Worm (Caenorhabditis elegans) whole organism, late embryonic: ENCODE results near the gene F49F1.10.
"Not testable (repeated sequence)": the region's sequence is repeated elsewhere in the genome, so short reads cannot be mapped to it uniquely, and the experiment has no call there.

ENCODE experiments used
- F13H6.1 ChIP-seq: sonication (generic microtip); optimal IDR thresholded peaks from 2 replicates; lab custom pipeline; 2016; ENCODE audit warnings: missing genetic modification characterization, missing compliant biosample characterization
- ceh-14 ChIP-seq: sonication (generic microtip); optimal IDR thresholded peaks from 2 replicates; lab custom pipeline; 2016; ENCODE audit warnings: missing genotype, missing genetic modification characterization, missing compliant biosample characterization
- ceh-18 ChIP-seq: sonication (generic microtip); optimal IDR thresholded peaks from 2 replicates; lab custom pipeline; 2016; ENCODE audit warnings: missing genetic modification characterization, missing compliant biosample characterization
- ceh-2 ChIP-seq: sonication (generic microtip); optimal IDR thresholded peaks from 2 replicates; lab custom pipeline; 2016; ENCODE audit warnings: missing genotype, missing genetic modification characterization, missing compliant biosample characterization
- ceh-22 ChIP-seq: sonication (generic microtip); optimal IDR thresholded peaks from 2 replicates; lab custom pipeline; 2017; ENCODE audit warnings: missing biosample characterization, missing genetic modification characterization
- ceh-31 ChIP-seq: sonication (generic microtip); optimal IDR thresholded peaks from 2 replicates; lab custom pipeline; 2016; ENCODE audit warnings: missing genetic modification characterization, missing compliant biosample characterization
- ceh-34 ChIP-seq: sonication (generic microtip); optimal IDR thresholded peaks from 2 replicates; lab custom pipeline; 2016; ENCODE audit warnings: mild to moderate bottlenecking, missing genetic modification characterization, missing compliant biosample characterization
- ceh-45 ChIP-seq: fragments of 200-800 bp; sonication (Bioruptor generic); IDR thresholded peaks from 2 replicates; pipeline ENCODE4 v1.3.6; 2022; ENCODE audit warnings: missing genetic modification reagents, missing genetic modification characterization, missing compliant biosample characterization
- dve-1 ChIP-seq: sonication (generic microtip); optimal IDR thresholded peaks from 2 replicates; lab custom pipeline; 2017; ENCODE audit warnings: antibody characterized with exemption, mild to moderate bottlenecking, missing genetic modification characterization, missing compliant biosample characterization
- ets-4 ChIP-seq: sonication (generic microtip); optimal IDR thresholded peaks from 2 replicates; lab custom pipeline; 2016; ENCODE audit warnings: missing genetic modification characterization, missing compliant biosample characterization
- fkh-10 ChIP-seq: fragments of 150-350 bp; optimal IDR thresholded peaks from 2 replicates; lab custom pipeline; 2014; ENCODE audit warnings: missing biosample characterization, missing genetic modification reagents, missing genetic modification characterization
- gmeb-2 ChIP-seq: sonication (generic microtip); optimal IDR thresholded peaks from 2 replicates; lab custom pipeline; 2016; ENCODE audit warnings: missing genetic modification characterization, inconsistent platforms, missing compliant biosample characterization
- hlh-13 ChIP-seq: fragments of 200-800 bp; sonication (Bioruptor generic); optimal IDR thresholded peaks from 2 replicates; lab custom pipeline; 2018; ENCODE audit warnings: mild to moderate bottlenecking, missing genetic modification characterization, missing compliant biosample characterization
- hlh-15 ChIP-seq: sonication (generic microtip); optimal IDR thresholded peaks from 2 replicates; lab custom pipeline; 2016; ENCODE audit warnings: missing genetic modification characterization, missing compliant biosample characterization
- hlh-6 ChIP-seq: sonication (generic microtip); optimal IDR thresholded peaks from 2 replicates; lab custom pipeline; 2016; ENCODE audit warnings: missing genotype, missing genetic modification characterization, missing compliant biosample characterization
- hlh-8 ChIP-seq: sonication (generic microtip); optimal IDR thresholded peaks from 2 replicates; lab custom pipeline; 2016; ENCODE audit warnings: missing genotype, missing genetic modification characterization, missing compliant biosample characterization
- lim-6 ChIP-seq: sonication (generic microtip); optimal IDR thresholded peaks from 2 replicates; lab custom pipeline; 2016; ENCODE audit warnings: missing genetic modification characterization, missing compliant biosample characterization
- npax-4 ChIP-seq: sonication (generic microtip); optimal IDR thresholded peaks from 2 replicates; lab custom pipeline; 2016; ENCODE audit warnings: missing genetic modification characterization, missing compliant biosample characterization
- odd-2 ChIP-seq: sonication (generic microtip); optimal IDR thresholded peaks from 2 replicates; lab custom pipeline; 2017; ENCODE audit warnings: antibody characterized with exemption, mild to moderate bottlenecking, missing genetic modification characterization, missing compliant biosample characterization
- pag-3 ChIP-seq: sonication (generic microtip); optimal IDR thresholded peaks from 2 replicates; lab custom pipeline; 2016; ENCODE audit warnings: missing compliant biosample characterization, missing genetic modification characterization, borderline replicate concordance
- pat-9 ChIP-seq: fragments of 200-800 bp; sonication (Bioruptor generic); optimal IDR thresholded peaks from 2 replicates; lab custom pipeline; 2018; ENCODE audit warnings: mild to moderate bottlenecking, missing genetic modification characterization, moderate library complexity, missing compliant biosample characterization
- pax-1 ChIP-seq: fragments of 150-350 bp; optimal IDR thresholded peaks from 2 replicates; lab custom pipeline; 2014; ENCODE audit warnings: missing biosample characterization, missing genetic modification characterization
- pha-2 ChIP-seq: sonication (generic microtip); optimal IDR thresholded peaks from 2 replicates; lab custom pipeline; 2017; ENCODE audit warnings: mild to moderate bottlenecking, missing genetic modification characterization, missing compliant biosample characterization
- pha-4 ChIP-seq: fragments of 150-350 bp; optimal IDR thresholded peaks from 2 replicates; lab custom pipeline; 2018; ENCODE audit warnings: missing biosample characterization, missing genetic modification reagents, missing genetic modification characterization
- pqm-1 ChIP-seq: sonication (generic microtip); optimal IDR thresholded peaks from 2 replicates; lab custom pipeline; 2016; ENCODE audit warnings: missing genetic modification characterization, missing compliant biosample characterization
- pros-1 ChIP-seq: fragments of 150-350 bp; optimal IDR thresholded peaks from 2 replicates; lab custom pipeline; 2014; ENCODE audit warnings: missing biosample characterization, missing genetic modification reagents, missing genetic modification characterization
- ref-2 ChIP-seq: sonication (generic microtip); optimal IDR thresholded peaks from 2 replicates; lab custom pipeline; 2016; ENCODE audit warnings: missing genetic modification characterization, missing compliant biosample characterization
- rnt-1 ChIP-seq: sonication (generic microtip); optimal IDR thresholded peaks from 2 replicates; lab custom pipeline; 2016; ENCODE audit warnings: missing genetic modification characterization, missing compliant biosample characterization
- sdc-2 ChIP-seq: sonication (generic microtip); optimal IDR thresholded peaks from 2 replicates; lab custom pipeline; 2016; ENCODE audit warnings: missing genotype, missing genetic modification characterization, missing compliant biosample characterization
- sox-4 ChIP-seq: sonication (generic microtip); optimal IDR thresholded peaks from 2 replicates; lab custom pipeline; 2017; ENCODE audit warnings: mild to moderate bottlenecking, missing genetic modification characterization, inconsistent platforms, missing compliant biosample characterization
- syd-9 ChIP-seq: sonication (generic microtip); optimal IDR thresholded peaks from 2 replicates; lab custom pipeline; 2016; ENCODE audit warnings: mild to moderate bottlenecking, missing genetic modification characterization, moderate library complexity, missing compliant biosample characterization
- tbx-2 ChIP-seq: sonication (generic microtip); optimal IDR thresholded peaks from 2 replicates; lab custom pipeline; 2016; ENCODE audit warnings: missing genetic modification characterization, missing compliant biosample characterization
- ttx-3 ChIP-seq: sonication (generic microtip); optimal IDR thresholded peaks from 2 replicates; lab custom pipeline; 2016; ENCODE audit warnings: missing genetic modification reagents, missing genetic modification characterization, missing compliant biosample characterization
- unc-3 ChIP-seq, 2 experiments: fragments of 200-800 bp in 1 of 2; sonication (Bioruptor generic) in 1 of 2; sonication (generic microtip) in 1 of 2; conservative IDR thresholded peaks in 1 of 2; optimal IDR thresholded peaks in 1 of 2; 2 replicates each; pipeline versions ENCODE4 v1.3.6 to Lab custom; 2016 to 2022; ENCODE audit warnings: missing compliant biosample characterization in 2 of 2, missing genetic modification characterization in 2 of 2, missing genetic modification reagents in 1 of 2
- unc-42 ChIP-seq: sonication (generic microtip); optimal IDR thresholded peaks from 2 replicates; lab custom pipeline; 2016; ENCODE audit warnings: missing genotype, missing genetic modification characterization, missing compliant biosample characterization
- unc-55 ChIP-seq: sonication (generic microtip); optimal IDR thresholded peaks from 2 replicates; lab custom pipeline; 2017; ENCODE audit warnings: missing biosample characterization, missing genetic modification reagents, missing genetic modification characterization
- unc-86 ChIP-seq: sonication (generic microtip); optimal IDR thresholded peaks from 2 replicates; lab custom pipeline; 2016; ENCODE audit warnings: missing genetic modification characterization, missing compliant biosample characterization
- zip-5 ChIP-seq: sonication (generic microtip); optimal IDR thresholded peaks from 2 replicates; lab custom pipeline; 2016; ENCODE audit warnings: missing genetic modification characterization, missing compliant biosample characterization
- ztf-16 ChIP-seq: sonication (generic microtip); optimal IDR thresholded peaks from 2 replicates; lab custom pipeline; 2017; ENCODE audit warnings: missing genetic modification characterization, missing compliant biosample characterization

Gene F49F1.10

ce11 chrIV:4139022-4139421 is at the start of gene F49F1.10:
Gene F49F1.10, minus strand, starts transcription at chrIV:4139122.
- TF ChIP-seq tbx-2 (tag; lab: Kevin White, UChicago) = no peak
- TF ChIP-seq ztf-16 (tag; lab: Kevin White, UChicago) = no peak

DNA sequence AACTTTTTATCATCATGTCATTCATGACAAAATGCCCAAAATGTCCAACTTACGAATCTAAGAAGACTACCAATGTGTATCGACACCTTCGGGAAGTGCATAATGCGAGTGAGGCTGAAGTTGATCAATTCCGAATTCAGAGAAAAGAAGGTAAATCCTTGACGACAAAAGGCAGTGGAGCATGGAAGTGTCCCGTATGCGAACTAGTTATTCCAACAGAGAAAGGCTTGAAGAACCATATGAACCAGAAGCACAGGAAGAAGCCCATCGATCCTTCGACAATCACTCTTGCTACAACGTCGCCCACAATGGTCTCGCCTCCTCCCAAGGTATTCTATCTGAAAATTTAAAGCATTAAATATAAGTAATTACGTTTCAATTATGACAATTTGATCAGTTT is 47.2 kb upstream of the F49F1.10 start, which contains the start of gene K08D10.11:
K08D10.11 (minus strand) TSS at position 101 of the 400 bp plus-strand sequence.
- TF ChIP-seq sdc-2, pha-2, hlh-15 (tag; lab: Kevin White, UChicago): not testable (repeated sequence)

- TF ChIP-seq pat-9 (tag; lab: Kevin White, UChicago) (no peak), rnt-1 (no peak), unc-42 (tag; lab: Kevin White, UChicago) (no peak), F13H6.1 (tag; lab: Kevin White, UChicago) (no peak), ztf-16 (tag; lab: Kevin White, UChicago) (no peak), odd-2 (tag; lab: Kevin White, UChicago) (no peak), fkh-10 (GFP tag; lab: Kevin White, UChicago) (no peak), ceh-22 (no peak), ets-4 (tag; lab: Kevin White, UChicago) (no peak), hlh-8 (no peak), hlh-6 (tag; lab: Kevin White, UChicago) (no peak), hlh-13 (GFP tag; lab: Kevin White, UChicago) (no peak), pha-4 (no peak), dve-1 (no peak)
Observed at ce11 chrIV:4178424-4178823, 39.5 kb upstream of the F49F1.10 start, which contains the start of gene tsen-34. Gene tsen-34, plus strand, starts transcription at chrIV:4178457.

ce11 chrIV:4177560-4177959 is 38.6 kb upstream of the F49F1.10 start:
- TF ChIP-seq lim-6 (tag; lab: Kevin White, UChicago) = no peak
- TF ChIP-seq gmeb-2 (tag; lab: Kevin White, UChicago) = no peak
- no peak for TF ChIP-seq unc-55
- TF ChIP-seq ceh-22 = no peak
- no peak for TF ChIP-seq ets-4 (tag; lab: Kevin White, UChicago)
- no peak for TF ChIP-seq ceh-18
- no peak for TF ChIP-seq pqm-1
- TF ChIP-seq npax-4 (tag; lab: Kevin White, UChicago) = no peak
- no peak for TF ChIP-seq unc-3 (GFP tag; conservative IDR thresholded peaks at IDR 0.05; lab: Robert Waterston, UW)
- TF ChIP-seq unc-3 (tag; optimal IDR thresholded peaks at IDR 0.05; lab: Kevin White, UChicago) = no peak
- TF ChIP-seq ceh-34 (tag; lab: Kevin White, UChicago) = no peak
- TF ChIP-seq ttx-3 (tag; lab: Kevin White, UChicago) = no peak
- no peak for TF ChIP-seq unc-42 (tag; lab: Kevin White, UChicago)
- no peak for TF ChIP-seq F13H6.1 (tag; lab: Kevin White, UChicago)
- no peak for TF ChIP-seq syd-9 (tag; lab: Kevin White, UChicago)
- no peak for TF ChIP-seq pros-1 (tag; lab: Kevin White, UChicago)
- TF ChIP-seq pax-1 = no peak
- no peak for TF ChIP-seq pag-3 (tag; lab: Kevin White, UChicago)
- TF ChIP-seq ceh-31 (tag; lab: Kevin White, UChicago) = no peak

ce11 chrIV:4176659-4177058 is 37.7 kb upstream of the F49F1.10 start:
- no peak for TF ChIP-seq rnt-1
- no peak for TF ChIP-seq sox-4
- no peak for TF ChIP-seq pat-9 (tag; lab: Kevin White, UChicago)
- no peak for TF ChIP-seq pha-2 (tag; lab: Kevin White, UChicago)
- no peak for TF ChIP-seq ceh-14
- TF ChIP-seq pax-1 = no peak
- no peak for TF ChIP-seq F13H6.1 (tag; lab: Kevin White, UChicago)
- no peak for TF ChIP-seq ceh-2 (tag; lab: Kevin White, UChicago)
- TF ChIP-seq ceh-45 (GFP tag; lab: Robert Waterston, UW) = no peak
- TF ChIP-seq odd-2 (tag; lab: Kevin White, UChicago) = no peak
- no peak for TF ChIP-seq pag-3 (tag; lab: Kevin White, UChicago)
- TF ChIP-seq unc-86 (tag; lab: Kevin White, UChicago) = no peak
- no peak for TF ChIP-seq ceh-31 (tag; lab: Kevin White, UChicago)
- TF ChIP-seq ref-2 = no peak
- no peak for TF ChIP-seq zip-5
- TF ChIP-seq pqm-1 = no peak
